Worm (Caenorhabditis elegans): ENCODE measurements around the gene spp-5.

Gene spp-5

ce11 chrX:7311870-7312269 lies 8.3 kb downstream of the spp-5 start:
- TF ChIP-seq nhr-129 (tag; optimal IDR thresholded peaks at IDR 0.05) (no peak), nhr-10 (tag; optimal IDR thresholded peaks at IDR 0.05) (no peak), ztf-11 (tag; optimal IDR thresholded peaks at IDR 0.05) (no peak), mdl-1 (tag; optimal IDR thresholded peaks at IDR 0.05) (no peak), ztf-4 (tag; optimal IDR thresholded peaks at IDR 0.05) (no peak), Y55F3AM.14 (GFP tag; optimal IDR thresholded peaks at IDR 0.05) (no peak), aly-2 (tag; optimal IDR thresholded peaks at IDR 0.05) (no peak), C34F6.9 (tag; optimal IDR thresholded peaks at IDR 0.05) (no peak), nhr-6 (tag; optimal IDR thresholded peaks at IDR 0.05) (no peak)

ce11 chrX:7309775-7310174 lies 10.4 kb downstream of the spp-5 start, which contains the start of the genes his-38 and his-40:
Gene his-38 (minus strand): TSS chrX:7309875.
Gene his-40 (plus strand): TSS chrX:7310110.
- no peak for TF ChIP-seq blmp-1 (tag; optimal IDR thresholded peaks at IDR 0.05; ENCODE audit: insufficient read depth)
- no peak for TF ChIP-seq F13H6.1 (tag; optimal IDR thresholded peaks at IDR 0.05)
- TF ChIP-seq nhr-10 (tag; optimal IDR thresholded peaks at IDR 0.05): no peak
- TF ChIP-seq lin-39 (tag; optimal IDR thresholded peaks at IDR 0.05): no peak
- no peak for TF ChIP-seq nhr-25 (tag; optimal IDR thresholded peaks at IDR 0.05)
- no peak for TF ChIP-seq ZK546.5 (tag; optimal IDR thresholded peaks at IDR 0.05)
- no peak for TF ChIP-seq unc-39 (tag; optimal IDR thresholded peaks at IDR 0.05)
- no peak for TF ChIP-seq aly-2 (tag; optimal IDR thresholded peaks at IDR 0.05)
- no peak for TF ChIP-seq nhr-6 (tag; optimal IDR thresholded peaks at IDR 0.05)
- no peak for TF ChIP-seq egl-27 (tag; optimal IDR thresholded peaks at IDR 0.05)
- TF ChIP-seq lsy-2 (tag; optimal IDR thresholded peaks at IDR 0.05): no peak
- no peak for TF ChIP-seq skn-1 (tag; optimal IDR thresholded peaks at IDR 0.05)
- no peak for TF ChIP-seq R02D3.7 (tag; optimal IDR thresholded peaks at IDR 0.05)
- no peak for TF ChIP-seq ztf-4 (tag; optimal IDR thresholded peaks at IDR 0.05)

ce11 chrX:7306434-7306833 lies 13.7 kb downstream of the spp-5 start:
- TF ChIP-seq lin-13 (GFP tag; optimal IDR thresholded peaks at IDR 0.05): no peak
- no peak for TF ChIP-seq skn-1 (tag; optimal IDR thresholded peaks at IDR 0.05)
- TF ChIP-seq ceh-82 (tag; optimal IDR thresholded peaks at IDR 0.05): no peak
- no peak for TF ChIP-seq aly-2 (tag; optimal IDR thresholded peaks at IDR 0.05)
- TF ChIP-seq ztf-11 (tag; optimal IDR thresholded peaks at IDR 0.05): no peak
- no peak for TF ChIP-seq dmd-4 (tag; optimal IDR thresholded peaks at IDR 0.05)
- TF ChIP-seq nhr-10 (tag; optimal IDR thresholded peaks at IDR 0.05): no peak
- TF ChIP-seq egl-27 (tag; optimal IDR thresholded peaks at IDR 0.05): no peak
- peak; percentile 85 for TF ChIP-seq crh-2 (tag; optimal IDR thresholded peaks at IDR 0.05)
- peak; percentile 84 for TF ChIP-seq nhr-129 (tag; optimal IDR thresholded peaks at IDR 0.05)
- no peak for TF ChIP-seq nhr-12 (tag; optimal IDR thresholded peaks at IDR 0.05)
- no peak for TF ChIP-seq ceh-16 (tag; optimal IDR thresholded peaks at IDR 0.05)
- no peak for TF ChIP-seq mab-5 (tag; optimal IDR thresholded peaks at IDR 0.05)
- TF ChIP-seq sma-9 (GFP tag; optimal IDR thresholded peaks at IDR 0.05): peak; percentile 89
- TF ChIP-seq sma-9 (tag; optimal IDR thresholded peaks at IDR 0.05): no peak
- peak; percentile 75 for TF ChIP-seq C34F6.9 (tag; optimal IDR thresholded peaks at IDR 0.05)
- no peak for TF ChIP-seq nhr-11 (tag; optimal IDR thresholded peaks at IDR 0.05)
- TF ChIP-seq nhr-23 (tag; optimal IDR thresholded peaks at IDR 0.05): no peak
- TF ChIP-seq lin-39 (tag; optimal IDR thresholded peaks at IDR 0.05): no peak
- peak in 1 of 2 experiments; percentile 3 for TF ChIP-seq mdl-1 (tag; optimal IDR thresholded peaks at IDR 0.05)
- TF ChIP-seq sma-3 (GFP tag; optimal IDR thresholded peaks at IDR 0.05): peak; percentile 26
- TF ChIP-seq R02D3.7 (tag; optimal IDR thresholded peaks at IDR 0.05): no peak
- TF ChIP-seq peb-1 (tag; optimal IDR thresholded peaks at IDR 0.05): no peak
- TF ChIP-seq ztf-1 (GFP tag; conservative IDR thresholded peaks at IDR 0.05): no peak
- no peak for TF ChIP-seq ztf-4 (tag; optimal IDR thresholded peaks at IDR 0.05)
- no peak for TF ChIP-seq alr-1 (tag; optimal IDR thresholded peaks at IDR 0.05)
- TF ChIP-seq lin-11 (tag; optimal IDR thresholded peaks at IDR 0.05): peak; percentile 37
- peak; percentile 85 for TF ChIP-seq F13H6.1 (tag; optimal IDR thresholded peaks at IDR 0.05)
- TF ChIP-seq mbf-1 (tag; optimal IDR thresholded peaks at IDR 0.05): no peak
- TF ChIP-seq elt-3 (tag; optimal IDR thresholded peaks at IDR 0.05): no peak
- peak; percentile 13 for TF ChIP-seq Y55F3AM.14 (GFP tag; optimal IDR thresholded peaks at IDR 0.05)
- TF ChIP-seq snpc-4 (tag; optimal IDR thresholded peaks at IDR 0.05): peak; percentile 10
- no peak for TF ChIP-seq nhr-21 (tag; optimal IDR thresholded peaks at IDR 0.05)
- TF ChIP-seq fos-1 (tag; optimal IDR thresholded peaks at IDR 0.05): peak; percentile 73
- no peak for TF ChIP-seq sem-4 (tag; optimal IDR thresholded peaks at IDR 0.05)
- peak; percentile 76 for TF ChIP-seq zag-1 (tag; optimal IDR thresholded peaks at IDR 0.05)
- TF ChIP-seq gmeb-1 (tag; optimal IDR thresholded peaks at IDR 0.05): no peak
- peak; percentile 52 for TF ChIP-seq nhr-25 (tag; optimal IDR thresholded peaks at IDR 0.05)
- no peak for TF ChIP-seq nhr-77 (tag; optimal IDR thresholded peaks at IDR 0.05)
- TF ChIP-seq unc-39 (tag; optimal IDR thresholded peaks at IDR 0.05): no peak
- TF ChIP-seq unc-62 (GFP tag; optimal IDR thresholded peaks at IDR 0.05): no peak
- no peak for TF ChIP-seq ZK546.5 (tag; optimal IDR thresholded peaks at IDR 0.05)
- peak; percentile 81 for TF ChIP-seq unc-55 (GFP tag; optimal IDR thresholded peaks at IDR 0.05)
- peak; percentile 65 for TF ChIP-seq blmp-1 (tag; optimal IDR thresholded peaks at IDR 0.05; ENCODE audit: insufficient read depth)
- peak; percentile 11 to 59 for TF ChIP-seq lsy-2 (tag; optimal IDR thresholded peaks at IDR 0.05)
- no peak for TF ChIP-seq ama-1 (optimal IDR thresholded peaks at IDR 0.05)
- no peak for TF ChIP-seq elt-1 (tag; optimal IDR thresholded peaks at IDR 0.05)
